Worm (Caenorhabditis elegans): ENCODE results near the gene srd-26.

Gene srd-26

DNA sequence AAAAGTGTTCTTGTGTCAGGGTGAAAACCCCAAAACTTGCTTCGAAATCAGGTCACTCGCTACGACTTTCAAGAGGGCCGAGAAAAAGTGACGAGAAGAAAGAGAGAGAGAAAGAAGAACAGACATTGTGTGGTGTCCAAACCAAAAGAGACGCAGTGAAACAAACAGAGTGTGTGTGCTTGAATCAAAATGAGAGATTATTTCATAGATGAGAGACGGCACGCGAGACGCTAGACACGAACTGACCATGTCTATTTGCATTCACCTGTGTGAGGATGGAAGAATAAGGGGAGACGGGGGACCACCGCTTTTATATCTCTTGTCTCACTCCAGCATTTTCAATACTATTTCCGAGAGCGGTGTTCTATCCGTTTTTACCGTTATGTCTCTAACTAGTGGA lies 26.7 kb downstream of the srd-26 start (continued):
- no peak for TF ChIP-seq tbx-9 (tag; optimal IDR thresholded peaks at IDR 0.05; ENCODE audit: borderline replicate concordance)
- no peak for TF ChIP-seq madf-10 (tag; optimal IDR thresholded peaks at IDR 0.05)
- no peak for TF ChIP-seq let-607 (tag; optimal IDR thresholded peaks at IDR 0.05)
- no peak for TF ChIP-seq nfya-2 (GFP tag; IDR thresholded peaks at IDR 0.05)
- peak; percentile 13; the same call in 1 of the 2 replicates for TF ChIP-seq B0336.3 (GFP tag; IDR thresholded peaks at IDR 0.05)
- no peak for TF ChIP-seq lin-35 (GFP tag; optimal IDR thresholded peaks at IDR 0.05)
- no peak for TF ChIP-seq ceh-100 (GFP tag; IDR thresholded peaks at IDR 0.05)
- TF ChIP-seq bed-2 (GFP tag; IDR thresholded peaks at IDR 0.05) = no peak
- no peak for TF ChIP-seq F23B12.7 (tag; optimal IDR thresholded peaks at IDR 0.05; ENCODE audit: insufficient read depth)
- peak; percentile 71 for TF ChIP-seq ceh-27 (GFP tag; optimal IDR thresholded peaks at IDR 0.05)
- TF ChIP-seq Y53F4B.3 (GFP tag; IDR thresholded peaks at IDR 0.05) = no peak
- no peak for TF ChIP-seq Y95B8A.8 (GFP tag; IDR thresholded peaks at IDR 0.05)
- peak; percentile 3 for TF ChIP-seq atf-7 (tag; optimal IDR thresholded peaks at IDR 0.05)
- no peak for TF ChIP-seq hmg-20 (GFP tag; IDR thresholded peaks at IDR 0.05)
- no peak for TF ChIP-seq F49E8.2 (tag; optimal IDR thresholded peaks at IDR 0.05; ENCODE audit: insufficient read depth)
- no peak for TF ChIP-seq F39B2.1 (GFP tag; IDR thresholded peaks at IDR 0.05)
- TF ChIP-seq egl-44 (GFP tag; IDR thresholded peaks at IDR 0.05) = no peak
- no peak for TF ChIP-seq F22D6.2 (tag; optimal IDR thresholded peaks at IDR 0.05)
- no peak for TF ChIP-seq ama-1 (optimal IDR thresholded peaks at IDR 0.05)
- TF ChIP-seq ama-1 (GFP tag; optimal IDR thresholded peaks at IDR 0.05) = no peak

- TF ChIP-seq snpc-1.3 (tag; optimal IDR thresholded peaks at IDR 0.05; ENCODE audit: insufficient read depth) (no peak), nhr-80 (tag; optimal IDR thresholded peaks at IDR 0.05) (peak; percentile 39)
Observed at ce11 chrV:14134757-14135441, 27.9 kb downstream of the srd-26 start.

DNA sequence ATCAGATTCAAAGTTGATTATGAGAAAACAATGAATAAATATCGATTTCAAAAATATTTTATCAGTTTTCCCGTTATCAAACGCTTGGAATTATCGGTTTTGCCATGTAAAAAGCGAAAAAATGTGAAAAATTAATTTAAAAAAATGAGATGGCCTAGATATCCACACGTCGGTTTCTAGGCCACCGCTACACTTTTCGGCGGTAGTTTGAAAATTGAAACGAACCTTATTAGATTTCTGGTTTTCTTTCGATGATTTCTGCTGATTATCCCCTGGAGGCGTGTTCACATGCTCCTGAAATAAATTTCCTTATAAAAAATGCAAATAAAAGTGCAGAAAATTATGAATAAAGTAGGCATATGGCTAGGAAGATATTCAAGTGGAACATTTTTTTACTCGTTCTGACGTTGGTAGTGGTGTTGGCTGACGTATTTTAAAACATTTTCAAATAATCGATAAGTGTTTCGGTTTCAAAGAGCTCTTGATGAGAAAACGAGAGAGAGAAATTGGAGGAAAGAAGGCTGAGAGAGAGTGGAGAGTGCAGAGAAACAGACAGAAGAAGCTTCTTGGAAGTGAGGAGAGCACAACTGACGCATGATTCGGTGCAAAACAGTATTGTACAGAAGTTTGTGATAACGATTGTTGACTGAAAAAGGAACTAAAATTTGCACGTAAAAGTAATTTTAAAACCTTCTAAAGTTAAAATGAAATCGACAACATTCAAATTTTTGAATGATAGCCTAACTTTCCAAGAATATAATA lies 29.6 kb downstream of the srd-26 start:
- no peak for TF ChIP-seq F39B2.1 (GFP tag; IDR thresholded peaks at IDR 0.05)
- no peak for TF ChIP-seq zim-3 (tag; optimal IDR thresholded peaks at IDR 0.05)
- TF ChIP-seq lir-1 (GFP tag; conservative IDR thresholded peaks at IDR 0.05) = no peak
- peak; percentile 4 for TF ChIP-seq dpl-1 (GFP tag; optimal IDR thresholded peaks at IDR 0.05)
- no peak for TF ChIP-seq unc-130 (GFP tag; optimal IDR thresholded peaks at IDR 0.05)
- 0 out of 2 replicates have a peak, but pooled peaks have one; percentile 17 for TF ChIP-seq hmg-1.2 (GFP tag; IDR thresholded peaks at IDR 0.05)
- no peak for TF ChIP-seq aptf-2 (GFP tag; conservative IDR thresholded peaks at IDR 0.05)
- TF ChIP-seq F22D6.2 (tag; optimal IDR thresholded peaks at IDR 0.05) = no peak
- TF ChIP-seq snpc-1.1 (tag; optimal IDR thresholded peaks at IDR 0.05; ENCODE audit: insufficient read depth) = no peak
- TF ChIP-seq tbx-9 (tag; optimal IDR thresholded peaks at IDR 0.05; ENCODE audit: borderline replicate concordance) = no peak
- no peak for TF ChIP-seq nhr-179 (tag; optimal IDR thresholded peaks at IDR 0.05)
- no peak for TF ChIP-seq F57A8.1 (GFP tag; optimal IDR thresholded peaks at IDR 0.05)
- TF ChIP-seq Y79H2A.3 (GFP tag; conservative IDR thresholded peaks at IDR 0.05) = no peak
- TF ChIP-seq lin-54 (GFP tag; optimal IDR thresholded peaks at IDR 0.05) = peak; percentile 65
- TF ChIP-seq lsl-1 (GFP tag; optimal IDR thresholded peaks at IDR 0.05) = peak; percentile 17

Measured in whole organism, young adult.